Worm (Caenorhabditis elegans) whole organism, mixed stage, embryonic: Measurements from ENCODE around the gene T12B5.14.
A peak's percentile ranks its signal among the peaks of the same experiment; 100 is the strongest.

Experiments
- M03D4.4 ChIP-seq: sonication (generic microtip); optimal IDR thresholded peaks from 2 replicates; lab custom pipeline; 2017; ENCODE audit warnings: mild to moderate bottlenecking, missing genetic modification characterization, missing compliant biosample characterization
- bed-3 ChIP-seq: fragments of 200-800 bp; sonication (Bioruptor generic); optimal IDR thresholded peaks from 3 replicates; lab custom pipeline; 2018; ENCODE audit warnings: mild to moderate bottlenecking, missing genetic modification characterization, moderate library complexity, missing compliant biosample characterization
- blmp-1 ChIP-seq: fragments of 150-350 bp; optimal IDR thresholded peaks from 2 replicates; lab custom pipeline; 2014; ENCODE audit warnings: missing biosample characterization, missing genetic modification characterization
- ceh-39 ChIP-seq: fragments of 150-350 bp; optimal IDR thresholded peaks from 2 replicates; lab custom pipeline; 2014; ENCODE audit warnings: missing biosample characterization, missing genetic modification characterization
- ceh-43 ChIP-seq: fragments of 200-800 bp; sonication (Bioruptor generic); optimal IDR thresholded peaks from 2 replicates; lab custom pipeline; 2018; ENCODE audit warnings: mild to moderate bottlenecking, missing genetic modification characterization, moderate library complexity, missing compliant biosample characterization
- ceh-83 ChIP-seq: fragments of 200-800 bp; sonication (Bioruptor generic); optimal IDR thresholded peaks from 2 replicates; lab custom pipeline; 2018; ENCODE audit warnings: mild to moderate bottlenecking, missing genetic modification characterization, missing compliant biosample characterization
- ces-1 ChIP-seq: fragments of 150-350 bp; optimal IDR thresholded peaks from 2 replicates; lab custom pipeline; 2014; ENCODE audit warnings: missing biosample characterization, missing genetic modification reagents, missing genetic modification characterization
- cnd-1 ChIP-seq: fragments of 200-800 bp; sonication (Bioruptor generic); optimal IDR thresholded peaks from 2 replicates; lab custom pipeline; 2018; ENCODE audit warnings: mild to moderate bottlenecking, missing genetic modification characterization, missing compliant biosample characterization
- elt-1 ChIP-seq: sonication (generic microtip); optimal IDR thresholded peaks from 2 replicates; lab custom pipeline; 2017; ENCODE audit warnings: missing genetic modification characterization, mild to moderate bottlenecking, missing compliant biosample characterization, antibody characterized with exemption, moderate library complexity, borderline replicate concordance; ENCODE audit not compliant: insufficient read depth
- elt-3 ChIP-seq: fragments of 150-350 bp; optimal IDR thresholded peaks from 2 replicates; lab custom pipeline; 2014; ENCODE audit warnings: missing biosample characterization, missing genetic modification characterization
- flh-1 ChIP-seq: fragments of 200-800 bp; sonication (Bioruptor generic); optimal IDR thresholded peaks from 2 replicates; lab custom pipeline; 2018; ENCODE audit warnings: mild to moderate bottlenecking, missing genetic modification characterization, moderate library complexity, missing compliant biosample characterization
- ham-2 ChIP-seq: fragments of 200-800 bp; sonication (Bioruptor generic); optimal IDR thresholded peaks from 2 replicates; lab custom pipeline; 2018; ENCODE audit warnings: mild to moderate bottlenecking, missing genetic modification characterization, missing compliant biosample characterization
- hlh-1 ChIP-seq: fragments of 150-350 bp; optimal IDR thresholded peaks from 2 replicates; lab custom pipeline; 2014; ENCODE audit warnings: missing biosample characterization, missing genetic modification reagents, missing genetic modification characterization
- lin-13 ChIP-seq: fragments of 150-350 bp; optimal IDR thresholded peaks from 2 replicates; lab custom pipeline; 2014; ENCODE audit warnings: missing biosample characterization, missing genetic modification characterization
- lin-32 ChIP-seq: fragments of 200-800 bp; sonication (Bioruptor generic); optimal IDR thresholded peaks from 2 replicates; lab custom pipeline; 2018; ENCODE audit warnings: mild to moderate bottlenecking, missing genetic modification characterization, missing compliant biosample characterization
- lsy-2 ChIP-seq: fragments of 150-350 bp; optimal IDR thresholded peaks from 2 replicates; lab custom pipeline; 2014; ENCODE audit warnings: missing biosample characterization, missing genetic modification characterization
- mab-5 ChIP-seq: fragments of 150-350 bp; optimal IDR thresholded peaks from 2 replicates; lab custom pipeline; 2014; ENCODE audit warnings: missing biosample characterization, missing genetic modification characterization
- mep-1 ChIP-seq: fragments of 150-350 bp; optimal IDR thresholded peaks from 2 replicates; lab custom pipeline; 2017; ENCODE audit warnings: missing biosample characterization, missing genetic modification reagents, missing genetic modification characterization, inconsistent platforms
- mls-2 ChIP-seq: sonication (generic microtip); optimal IDR thresholded peaks from 2 replicates; lab custom pipeline; 2016; ENCODE audit warnings: mild to moderate bottlenecking, missing genetic modification characterization, moderate library complexity, missing compliant biosample characterization
- nhr-12 ChIP-seq: fragments of 150-350 bp; optimal IDR thresholded peaks from 2 replicates; lab custom pipeline; 2014; ENCODE audit warnings: missing biosample characterization, missing genetic modification characterization
- nhr-237 ChIP-seq: fragments of 150-350 bp; optimal IDR thresholded peaks from 2 replicates; lab custom pipeline; 2014; ENCODE audit warnings: missing biosample characterization, missing genetic modification characterization
- nhr-28 ChIP-seq: fragments of 150-350 bp; optimal IDR thresholded peaks from 2 replicates; lab custom pipeline; 2014; ENCODE audit warnings: missing biosample characterization, missing genetic modification characterization
- nhr-76 ChIP-seq: sonication (generic microtip); optimal IDR thresholded peaks from 2 replicates; lab custom pipeline; 2017; ENCODE audit warnings: missing biosample characterization, missing genetic modification characterization
- pha-4 ChIP-seq: fragments of 150-350 bp; optimal IDR thresholded peaks from 2 replicates; lab custom pipeline; 2018; ENCODE audit warnings: missing biosample characterization, missing genetic modification reagents, missing genetic modification characterization
- sem-2 ChIP-seq: fragments of 200-800 bp; sonication (Bioruptor generic); optimal IDR thresholded peaks from 2 replicates; lab custom pipeline; 2018; ENCODE audit warnings: mild to moderate bottlenecking, missing genetic modification characterization, missing compliant biosample characterization
- snpc-4 ChIP-seq: fragments of 150-350 bp; optimal IDR thresholded peaks from 2 replicates; lab custom pipeline; 2014; ENCODE audit warnings: missing biosample characterization, missing genetic modification characterization
- sptf-1 ChIP-seq: sonication (generic microtip); optimal IDR thresholded peaks from 2 replicates; lab custom pipeline; 2017; ENCODE audit warnings: mild to moderate bottlenecking, missing genetic modification characterization, moderate library complexity, missing compliant biosample characterization
- tbx-8 ChIP-seq: fragments of 200-800 bp; sonication (Bioruptor generic); optimal IDR thresholded peaks from 2 replicates; lab custom pipeline; 2018; ENCODE audit warnings: mild to moderate bottlenecking, missing genetic modification characterization, moderate library complexity, missing compliant biosample characterization
- unc-120 ChIP-seq: sonication (generic microtip); optimal IDR thresholded peaks from 2 replicates; lab custom pipeline; 2017; ENCODE audit warnings: missing genetic modification characterization, missing compliant biosample characterization; ENCODE audit not compliant: poor library complexity, severe bottlenecking
- unc-39 ChIP-seq: fragments of 150-350 bp; optimal IDR thresholded peaks from 2 replicates; lab custom pipeline; 2014; ENCODE audit warnings: missing biosample characterization, missing genetic modification characterization
- unc-62 ChIP-seq: fragments of 150-350 bp; optimal IDR thresholded peaks from 2 replicates; lab custom pipeline; 2014; ENCODE audit warnings: missing biosample characterization, missing genetic modification reagents, missing genetic modification characterization
- zip-8 ChIP-seq: fragments of 150-350 bp; optimal IDR thresholded peaks from 2 replicates; lab custom pipeline; 2014; ENCODE audit warnings: missing biosample characterization, missing genetic modification characterization
- ztf-11 ChIP-seq: fragments of 150-350 bp; optimal IDR thresholded peaks from 2 replicates; lab custom pipeline; 2014; ENCODE audit warnings: missing biosample characterization, missing genetic modification characterization

T12B5.14 gene

DNA sequence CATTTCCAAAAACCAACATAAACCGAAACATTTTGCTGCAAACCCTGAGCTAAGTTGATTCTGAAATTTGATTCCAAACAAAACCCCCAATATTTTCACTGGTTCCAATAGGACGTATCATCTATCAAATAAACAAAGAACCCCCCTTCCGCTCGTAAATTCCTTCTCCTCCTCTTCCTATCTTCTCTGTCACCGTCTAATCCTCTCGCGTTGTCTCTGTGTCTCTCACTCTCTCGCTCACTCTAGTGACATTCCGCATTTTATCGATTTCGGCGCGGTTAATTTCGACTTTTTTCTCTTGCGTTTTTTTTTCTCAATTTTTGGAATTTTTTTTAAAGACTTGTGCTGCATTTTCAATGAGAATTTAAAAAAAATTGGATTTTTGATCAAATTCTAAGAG, 27.3 kb downstream of the T12B5.14 start:
- no peak for TF ChIP-seq blmp-1 (tag; lab: Kevin White, UChicago)
- no peak for TF ChIP-seq sem-2 (GFP tag; lab: Kevin White, UChicago)
- TF ChIP-seq nhr-237 (tag; lab: Kevin White, UChicago) = peak; percentile 47
- TF ChIP-seq elt-3 (tag; lab: Kevin White, UChicago) = peak; percentile 4
- peak; percentile 12 for TF ChIP-seq lin-13 (tag; lab: Kevin White, UChicago)
- peak; percentile 64 for TF ChIP-seq unc-62
- TF ChIP-seq pha-4 (tag; lab: Kevin White, UChicago) = peak; percentile 50
- TF ChIP-seq nhr-12 (tag; lab: Kevin White, UChicago) = no peak
- no peak for TF ChIP-seq sptf-1 (tag; lab: Kevin White, UChicago)
- TF ChIP-seq ceh-43 (GFP tag; lab: Kevin White, UChicago) = no peak
- TF ChIP-seq lsy-2 (tag; lab: Kevin White, UChicago) = no peak
- no peak for TF ChIP-seq bed-3 (GFP tag; lab: Kevin White, UChicago)
- TF ChIP-seq lin-32 (GFP tag; lab: Kevin White, UChicago) = no peak
- no peak for TF ChIP-seq cnd-1 (tag; lab: Kevin White, UChicago)
- no peak for TF ChIP-seq mab-5 (tag; lab: Kevin White, UChicago)
- TF ChIP-seq unc-39 = no peak
- TF ChIP-seq mep-1 (tag; lab: Kevin White, UChicago) = no peak
- TF ChIP-seq ces-1 = peak; percentile 69
- no peak for TF ChIP-seq ham-2 (GFP tag; lab: Kevin White, UChicago)
- peak; percentile 26 for TF ChIP-seq hlh-1
- TF ChIP-seq mls-2 = no peak
- TF ChIP-seq ceh-39 (tag; lab: Kevin White, UChicago) = no peak
- no peak for TF ChIP-seq zip-8 (tag; lab: Kevin White, UChicago)
- TF ChIP-seq, all 35 proteins: peak for 7

DNA sequence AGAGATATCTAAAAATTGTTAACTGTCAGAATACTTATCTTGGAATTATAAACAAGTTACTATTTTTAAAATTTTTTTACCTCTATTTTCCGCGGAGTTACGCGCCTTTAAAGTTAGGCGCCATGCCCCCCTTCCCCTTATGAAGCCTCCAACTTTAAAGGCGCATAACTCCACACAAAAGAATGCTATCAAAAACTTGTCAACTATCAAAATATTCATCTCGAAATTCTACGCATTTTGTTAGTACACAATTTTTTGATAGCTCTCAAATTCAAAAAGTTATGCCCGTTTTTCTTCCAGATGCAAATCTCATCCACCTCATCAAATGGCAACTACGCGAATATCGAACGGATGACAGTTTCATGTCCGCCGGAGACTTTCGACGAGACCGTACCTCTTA, 28.3 kb downstream of the T12B5.14 start, which contains the start of gene tbc-10:
Gene tbc-10, plus strand, starts transcription at position 301 of the 400 bp plus-strand sequence.
- no peak for TF ChIP-seq mls-2
- no peak for TF ChIP-seq unc-120 (tag; lab: Kevin White, UChicago)
- TF ChIP-seq unc-39 = no peak
- no peak for TF ChIP-seq sptf-1 (tag; lab: Kevin White, UChicago)
- no peak for TF ChIP-seq ceh-43 (GFP tag; lab: Kevin White, UChicago)
- no peak for TF ChIP-seq ceh-83 (GFP tag; lab: Kevin White, UChicago)
- TF ChIP-seq blmp-1 (tag; lab: Kevin White, UChicago) = no peak
- no peak for TF ChIP-seq sem-2 (GFP tag; lab: Kevin White, UChicago)
- TF ChIP-seq pha-4 (tag; lab: Kevin White, UChicago) = no peak

DNA sequence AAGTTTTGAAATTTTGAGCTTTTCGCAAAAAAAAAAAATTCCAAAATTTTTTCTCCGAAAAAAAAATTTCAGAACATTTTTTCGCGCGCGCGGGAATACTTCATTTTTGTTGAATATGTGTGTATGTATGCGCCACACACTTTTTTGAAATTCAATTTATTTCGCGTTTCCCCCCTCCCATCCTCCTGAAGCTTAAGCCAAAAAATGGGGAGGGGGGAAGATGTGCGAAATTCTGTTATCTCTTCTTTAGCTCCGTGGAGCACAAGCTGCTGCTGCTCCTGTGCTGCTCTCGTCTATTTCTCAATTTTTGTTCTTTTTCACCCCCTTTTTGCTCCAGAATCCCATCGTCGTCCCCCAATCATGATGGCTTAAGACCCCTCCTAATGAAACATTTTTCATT, 34.9 kb downstream of the T12B5.14 start:
- TF ChIP-seq flh-1 (GFP tag; lab: Kevin White, UChicago) (no peak), sptf-1 (tag; lab: Kevin White, UChicago) (no peak), ces-1 (peak; percentile 83)

DNA sequence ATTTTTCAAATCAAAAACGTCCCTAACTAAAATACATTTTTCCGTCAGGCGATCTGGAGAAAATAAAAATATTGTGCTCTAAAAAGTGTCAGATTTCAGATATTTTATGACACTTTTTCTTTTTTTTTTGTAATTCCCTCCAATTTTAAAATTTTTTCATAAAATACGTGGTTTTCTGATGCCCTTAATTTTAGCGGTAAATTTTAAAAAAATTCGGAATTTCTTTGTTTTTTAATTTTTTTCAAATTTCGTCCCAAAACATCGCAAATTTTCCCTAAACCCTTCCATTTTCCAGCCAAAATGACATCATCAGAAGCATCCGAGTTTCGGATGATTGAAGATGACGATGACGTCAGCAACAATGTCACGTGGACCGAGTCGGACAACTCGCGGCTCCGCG, 36.9 kb downstream of the T12B5.14 start, which contains the start of gene trp-2:
Gene trp-2, plus strand, starts transcription at position 301 of the 400 bp plus-strand sequence.
- TF ChIP-seq mep-1 (tag; lab: Kevin White, UChicago) (no peak), unc-39 (no peak), tbx-8 (GFP tag; lab: Kevin White, UChicago) (no peak), unc-120 (tag; lab: Kevin White, UChicago) (no peak)

DNA sequence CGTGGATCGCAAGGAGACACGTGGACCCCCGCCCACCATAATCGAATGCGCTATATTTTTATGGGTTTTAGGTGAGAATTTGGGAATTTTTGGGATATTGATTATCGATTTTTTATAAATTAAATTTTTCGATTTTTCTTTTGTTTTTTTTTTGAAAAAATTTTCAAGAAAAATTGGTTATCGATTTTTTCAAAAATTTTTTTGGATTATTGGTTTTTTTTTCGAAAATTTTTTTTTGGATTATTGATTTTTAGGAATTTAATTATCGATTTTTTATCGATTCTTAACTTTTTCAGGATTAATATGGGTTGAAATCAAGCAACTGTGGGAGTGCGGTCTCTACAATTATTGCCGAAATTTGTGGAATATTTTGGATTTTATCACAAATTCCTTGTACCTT, 41.9 kb downstream of the T12B5.14 start:
- TF ChIP-seq nhr-12 (tag; lab: Kevin White, UChicago) (no peak), M03D4.4 (no peak), hlh-1 (no peak), unc-120 (tag; lab: Kevin White, UChicago) (no peak), nhr-76 (tag; lab: Kevin White, UChicago) (no peak), unc-39 (no peak), lsy-2 (tag; lab: Kevin White, UChicago) (no peak), nhr-28 (tag; lab: Kevin White, UChicago) (no peak), snpc-4 (no peak), elt-1 (no peak), ztf-11 (no peak), sptf-1 (tag; lab: Kevin White, UChicago) (no peak), nhr-237 (tag; lab: Kevin White, UChicago) (no peak)
